Worm (Caenorhabditis elegans) whole organism, late embryonic: ENCODE data around the gene srx-111.
"Not testable (repeated sequence)": the region's sequence is repeated elsewhere in the genome, so short reads cannot be mapped to it uniquely, and the experiment has no call there.

ENCODE experiments used
- C08G9.2 ChIP-seq: sonication (generic microtip); optimal IDR thresholded peaks from 2 replicates; lab custom pipeline; 2016; ENCODE audit warnings: mild to moderate bottlenecking, missing genetic modification characterization, moderate library complexity, missing compliant biosample characterization
- C38D4.7 ChIP-seq: fragments of 200-800 bp; sonication (Bioruptor generic); optimal IDR thresholded peaks from 2 replicates; lab custom pipeline; 2018; ENCODE audit warnings: mild to moderate bottlenecking, missing genetic modification characterization, moderate library complexity, missing compliant biosample characterization
- F13H6.1 ChIP-seq: sonication (generic microtip); optimal IDR thresholded peaks from 2 replicates; lab custom pipeline; 2016; ENCODE audit warnings: missing genetic modification characterization, missing compliant biosample characterization
- K02D7.2 ChIP-seq: sonication (generic microtip); optimal IDR thresholded peaks from 2 replicates; lab custom pipeline; 2017; ENCODE audit warnings: mild to moderate bottlenecking, missing genetic modification characterization, missing compliant biosample characterization
- K09A11.1 ChIP-seq: sonication (generic microtip); optimal IDR thresholded peaks from 2 replicates; lab custom pipeline; 2017; ENCODE audit warnings: antibody characterized with exemption, mild to moderate bottlenecking, missing genetic modification characterization, missing compliant biosample characterization; ENCODE audit not compliant: insufficient read depth
- T23F11.4 ChIP-seq: fragments of 200-800 bp; sonication (Bioruptor generic); optimal IDR thresholded peaks from 2 replicates; lab custom pipeline; 2018; ENCODE audit warnings: mild to moderate bottlenecking, missing genetic modification characterization, missing compliant biosample characterization
- Y22D7AL.16 ChIP-seq: sonication (generic microtip); optimal IDR thresholded peaks from 2 replicates; lab custom pipeline; 2016; ENCODE audit warnings: missing genetic modification characterization, missing compliant biosample characterization
- ahr-1 ChIP-seq: sonication (generic microtip); optimal IDR thresholded peaks from 2 replicates; lab custom pipeline; 2016; ENCODE audit warnings: missing genetic modification characterization, missing compliant biosample characterization
- ceh-14 ChIP-seq: sonication (generic microtip); optimal IDR thresholded peaks from 2 replicates; lab custom pipeline; 2016; ENCODE audit warnings: missing genotype, missing genetic modification characterization, missing compliant biosample characterization
- ceh-2 ChIP-seq: sonication (generic microtip); optimal IDR thresholded peaks from 2 replicates; lab custom pipeline; 2016; ENCODE audit warnings: missing genotype, missing genetic modification characterization, missing compliant biosample characterization
- ceh-24 ChIP-seq: sonication (generic microtip); optimal IDR thresholded peaks from 2 replicates; lab custom pipeline; 2016; ENCODE audit warnings: mild to moderate bottlenecking, missing genetic modification characterization, missing compliant biosample characterization
- ceh-30 ChIP-seq: fragments of 150-350 bp; optimal IDR thresholded peaks from 2 replicates; lab custom pipeline; 2014; ENCODE audit warnings: missing biosample characterization, missing genetic modification characterization
- ceh-34 ChIP-seq: sonication (generic microtip); optimal IDR thresholded peaks from 2 replicates; lab custom pipeline; 2016; ENCODE audit warnings: mild to moderate bottlenecking, missing genetic modification characterization, missing compliant biosample characterization
- ceh-6 ChIP-seq: fragments of 200-800 bp; sonication (Bioruptor generic); optimal IDR thresholded peaks from 2 replicates; lab custom pipeline; 2018; ENCODE audit warnings: mild to moderate bottlenecking, missing genetic modification characterization, missing compliant biosample characterization
- che-1 ChIP-seq: sonication (generic microtip); optimal IDR thresholded peaks from 2 replicates; lab custom pipeline; 2016; ENCODE audit warnings: mild to moderate bottlenecking, missing genetic modification characterization, missing compliant biosample characterization
- dmd-4 ChIP-seq: sonication (generic microtip); optimal IDR thresholded peaks from 2 replicates; lab custom pipeline; 2016; ENCODE audit warnings: borderline replicate concordance, missing genetic modification characterization, missing compliant biosample characterization
- dve-1 ChIP-seq: sonication (generic microtip); optimal IDR thresholded peaks from 2 replicates; lab custom pipeline; 2017; ENCODE audit warnings: antibody characterized with exemption, mild to moderate bottlenecking, missing genetic modification characterization, missing compliant biosample characterization
- elt-2 ChIP-seq: sonication (generic microtip); optimal IDR thresholded peaks from 2 replicates; lab custom pipeline; 2016; ENCODE audit warnings: missing genetic modification reagents, missing genetic modification characterization, missing compliant biosample characterization
- elt-4 ChIP-seq: sonication (generic microtip); optimal IDR thresholded peaks from 2 replicates; lab custom pipeline; 2016; ENCODE audit warnings: missing genetic modification characterization, missing compliant biosample characterization
- ets-4 ChIP-seq: sonication (generic microtip); optimal IDR thresholded peaks from 2 replicates; lab custom pipeline; 2016; ENCODE audit warnings: missing genetic modification characterization, missing compliant biosample characterization
- fkh-10 ChIP-seq: fragments of 150-350 bp; optimal IDR thresholded peaks from 2 replicates; lab custom pipeline; 2014; ENCODE audit warnings: missing biosample characterization, missing genetic modification reagents, missing genetic modification characterization
- hlh-30 ChIP-seq: sonication (generic microtip); optimal IDR thresholded peaks from 2 replicates; lab custom pipeline; 2017; ENCODE audit warnings: antibody characterized with exemption, missing genetic modification characterization, missing compliant biosample characterization; ENCODE audit not compliant: insufficient read depth
- hlh-8 ChIP-seq: sonication (generic microtip); optimal IDR thresholded peaks from 2 replicates; lab custom pipeline; 2016; ENCODE audit warnings: missing genotype, missing genetic modification characterization, missing compliant biosample characterization
- lim-6 ChIP-seq: sonication (generic microtip); optimal IDR thresholded peaks from 2 replicates; lab custom pipeline; 2016; ENCODE audit warnings: missing genetic modification characterization, missing compliant biosample characterization
- mec-3 ChIP-seq: sonication (generic microtip); optimal IDR thresholded peaks from 2 replicates; lab custom pipeline; 2016; ENCODE audit warnings: borderline replicate concordance, missing genetic modification characterization, missing compliant biosample characterization
- nhr-11 ChIP-seq: fragments of 150-350 bp; optimal IDR thresholded peaks from 2 replicates; lab custom pipeline; 2014; ENCODE audit warnings: missing biosample characterization, missing genetic modification characterization
- nhr-232 ChIP-seq: sonication (generic microtip); optimal IDR thresholded peaks from 2 replicates; lab custom pipeline; 2016; ENCODE audit warnings: missing genetic modification characterization, missing compliant biosample characterization
- npax-4 ChIP-seq: sonication (generic microtip); optimal IDR thresholded peaks from 2 replicates; lab custom pipeline; 2016; ENCODE audit warnings: missing genetic modification characterization, missing compliant biosample characterization
- odd-2 ChIP-seq: sonication (generic microtip); optimal IDR thresholded peaks from 2 replicates; lab custom pipeline; 2017; ENCODE audit warnings: antibody characterized with exemption, mild to moderate bottlenecking, missing genetic modification characterization, missing compliant biosample characterization
- pat-9 ChIP-seq: fragments of 200-800 bp; sonication (Bioruptor generic); optimal IDR thresholded peaks from 2 replicates; lab custom pipeline; 2018; ENCODE audit warnings: mild to moderate bottlenecking, missing genetic modification characterization, moderate library complexity, missing compliant biosample characterization
- pax-1 ChIP-seq: fragments of 150-350 bp; optimal IDR thresholded peaks from 2 replicates; lab custom pipeline; 2014; ENCODE audit warnings: missing biosample characterization, missing genetic modification characterization
- pqm-1 ChIP-seq: sonication (generic microtip); optimal IDR thresholded peaks from 2 replicates; lab custom pipeline; 2016; ENCODE audit warnings: missing genetic modification characterization, missing compliant biosample characterization
- pros-1 ChIP-seq: fragments of 150-350 bp; optimal IDR thresholded peaks from 2 replicates; lab custom pipeline; 2014; ENCODE audit warnings: missing biosample characterization, missing genetic modification reagents, missing genetic modification characterization
- ref-2 ChIP-seq: sonication (generic microtip); optimal IDR thresholded peaks from 2 replicates; lab custom pipeline; 2016; ENCODE audit warnings: missing genetic modification characterization, missing compliant biosample characterization
- rnt-1 ChIP-seq: sonication (generic microtip); optimal IDR thresholded peaks from 2 replicates; lab custom pipeline; 2016; ENCODE audit warnings: missing genetic modification characterization, missing compliant biosample characterization
- sdc-2 ChIP-seq: sonication (generic microtip); optimal IDR thresholded peaks from 2 replicates; lab custom pipeline; 2016; ENCODE audit warnings: missing genotype, missing genetic modification characterization, missing compliant biosample characterization
- unc-3 ChIP-seq, 2 experiments: fragments of 200-800 bp in 1 of 2; sonication (Bioruptor generic) in 1 of 2; sonication (generic microtip) in 1 of 2; conservative IDR thresholded peaks in 1 of 2; optimal IDR thresholded peaks in 1 of 2; 2 replicates each; pipeline versions ENCODE4 v1.3.6 to Lab custom; 2016 to 2022; ENCODE audit warnings: missing compliant biosample characterization in 2 of 2, missing genetic modification characterization in 2 of 2, missing genetic modification reagents in 1 of 2
- unc-42 ChIP-seq: sonication (generic microtip); optimal IDR thresholded peaks from 2 replicates; lab custom pipeline; 2016; ENCODE audit warnings: missing genotype, missing genetic modification characterization, missing compliant biosample characterization
- unc-86 ChIP-seq: sonication (generic microtip); optimal IDR thresholded peaks from 2 replicates; lab custom pipeline; 2016; ENCODE audit warnings: missing genetic modification characterization, missing compliant biosample characterization

Gene srx-111

DNA sequence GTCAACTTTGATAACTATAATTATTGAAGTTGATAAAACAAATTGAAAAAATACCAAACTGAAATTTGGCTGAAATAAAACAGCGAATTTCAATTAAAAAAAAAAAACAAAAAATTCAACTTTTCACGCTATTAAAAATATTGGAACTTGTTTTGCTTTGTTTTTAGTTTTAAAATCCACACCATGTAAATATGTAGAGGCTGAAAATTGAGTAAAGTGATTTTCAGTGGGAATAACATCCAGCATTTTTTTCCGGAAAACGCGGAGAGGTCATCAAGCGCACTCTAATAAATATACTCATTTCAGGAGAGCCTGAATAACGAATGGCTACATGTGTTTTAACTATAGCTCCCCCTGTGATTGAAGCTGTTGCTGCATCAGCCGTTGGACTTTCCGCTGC, 4.0 kb upstream of the srx-111 start, which contains the start of gene rcd-1:
Gene rcd-1, plus strand, starts transcription at position 301 of the 400 bp plus-strand sequence.
- TF ChIP-seq unc-3 (GFP tag; conservative IDR thresholded peaks at IDR 0.05; lab: Robert Waterston, UW) (no peak), unc-3 (tag; optimal IDR thresholded peaks at IDR 0.05; lab: Kevin White, UChicago) (no peak), K02D7.2 (tag; lab: Kevin White, UChicago) (no peak), F13H6.1 (tag; lab: Kevin White, UChicago) (no peak), che-1 (tag; lab: Kevin White, UChicago) (no peak), ahr-1 (tag; lab: Kevin White, UChicago) (no peak), odd-2 (tag; lab: Kevin White, UChicago) (no peak), fkh-10 (GFP tag; lab: Kevin White, UChicago) (no peak), hlh-30 (tag; lab: Kevin White, UChicago) (no peak), dmd-4 (tag; lab: Kevin White, UChicago) (no peak), mec-3 (tag; lab: Kevin White, UChicago) (no peak), C08G9.2 (tag; lab: Kevin White, UChicago) (no peak), ceh-30 (tag; lab: Kevin White, UChicago) (no peak), lim-6 (tag; lab: Kevin White, UChicago) (no peak), ceh-6 (GFP tag; lab: Kevin White, UChicago) (no peak), Y22D7AL.16 (no peak), rnt-1 (tag; lab: Kevin White, UChicago) (no peak), ceh-2 (tag; lab: Kevin White, UChicago) (no peak)

DNA sequence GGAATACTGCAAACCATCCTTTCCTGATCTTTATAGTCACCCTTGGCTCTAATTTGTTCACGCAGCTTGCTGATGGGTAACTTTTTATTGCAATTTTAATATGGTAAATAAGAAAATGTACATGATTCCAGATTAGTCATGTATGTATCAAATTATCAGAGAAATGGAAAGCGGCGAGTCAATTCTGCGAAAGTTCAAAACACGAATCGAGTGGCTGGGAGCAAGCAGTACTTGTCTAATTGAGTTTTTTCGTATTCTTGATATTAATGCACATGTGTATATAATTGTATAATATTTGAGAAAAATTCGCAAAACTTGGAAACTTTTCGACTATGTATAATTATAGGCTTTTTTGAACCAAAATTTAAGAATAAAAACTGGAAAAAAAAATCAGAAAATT, 1.4 kb downstream of the srx-111 start, which contains the start of gene T24E12.12:
Gene T24E12.12, plus strand, starts transcription at position 281 of the 400 bp plus-strand sequence.
- TF ChIP-seq pat-9 (tag; lab: Kevin White, UChicago) (no peak), hlh-30 (tag; lab: Kevin White, UChicago) (no peak), fkh-10 (GFP tag; lab: Kevin White, UChicago) (no peak), C38D4.7 (GFP tag; lab: Kevin White, UChicago) (no peak), elt-4 (tag; lab: Kevin White, UChicago) (no peak), ceh-24 (tag; lab: Kevin White, UChicago) (no peak), sdc-2 (tag; lab: Kevin White, UChicago) (no peak), ref-2 (tag; lab: Kevin White, UChicago) (no peak), hlh-8 (tag; lab: Kevin White, UChicago) (no peak), mec-3 (tag; lab: Kevin White, UChicago) (no peak), pqm-1 (tag; lab: Kevin White, UChicago) (no peak), Y22D7AL.16 (no peak), npax-4 (tag; lab: Kevin White, UChicago) (no peak), ceh-14 (tag; lab: Kevin White, UChicago) (no peak), pros-1 (no peak), K09A11.1 (tag; lab: Kevin White, UChicago) (no peak), C08G9.2 (tag; lab: Kevin White, UChicago) (no peak)

ce11 chrII:3761599-3761998, 4.0 kb downstream of the srx-111 start, which contains the start of gene T24E12.6:
T24E12.6 (minus strand) TSS chrII:3761699.
- TF ChIP-seq ceh-6 (GFP tag; lab: Kevin White, UChicago); ets-4; T23F11.4: not testable (repeated sequence)

DNA sequence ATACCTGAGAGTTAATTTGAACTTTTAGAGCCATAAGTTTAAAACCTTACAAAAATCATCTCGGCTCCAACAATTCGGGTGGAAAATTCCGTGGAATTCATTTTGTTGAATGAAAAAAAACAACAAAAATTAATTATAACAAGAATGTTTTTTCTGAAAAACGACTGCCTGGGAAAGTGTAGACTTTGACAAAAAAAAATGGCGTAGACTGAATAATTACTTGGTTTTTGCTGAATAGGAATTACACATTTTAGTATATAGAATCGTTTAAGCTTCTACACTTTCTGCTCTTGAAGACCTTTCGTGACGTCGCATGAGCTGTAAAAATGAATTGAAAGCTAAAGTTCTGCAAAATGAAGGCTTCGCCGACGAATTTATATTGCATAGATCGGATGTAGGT, 6.9 kb downstream of the srx-111 start, which contains the start of gene srx-112:
Gene srx-112, minus strand, starts transcription at position 101 of the 400 bp plus-strand sequence.
- TF ChIP-seq ceh-34 (no peak), nhr-232 (tag; lab: Kevin White, UChicago) (no peak), C08G9.2 (tag; lab: Kevin White, UChicago) (no peak), unc-86 (no peak), pax-1 (tag; lab: Kevin White, UChicago) (no peak), dve-1 (no peak), unc-42 (no peak), nhr-11 (tag; lab: Kevin White, UChicago) (no peak), K09A11.1 (tag; lab: Kevin White, UChicago) (no peak), elt-2 (tag; lab: Kevin White, UChicago) (no peak)
